Fruit fly (Drosophila melanogaster) whole organism, embryonic: Measurements from ENCODE around the gene CG4733.

Source experiments
- B-H2 ChIP-seq: fragments of 200-800 bp; sonication (Bioruptor generic); optimal IDR thresholded peaks from 2 replicates; lab custom pipeline; 2018; ENCODE audit warnings: missing biosample characterization, mild to moderate bottlenecking, missing genetic modification characterization
- CG10543 ChIP-seq: fragments of 200-800 bp; sonication (Bioruptor generic); optimal IDR thresholded peaks from 3 replicates; lab custom pipeline; 2017; ENCODE audit warnings: missing biosample characterization, mild to moderate bottlenecking, missing genetic modification characterization, moderate library complexity
- CG11695 ChIP-seq: fragments of 200-800 bp; sonication (Bioruptor generic); IDR thresholded peaks from 3 replicates; pipeline ENCODE4 v1.3.6; 2022; ENCODE audit warnings: missing biosample characterization, missing genetic modification characterization
- CG13287 ChIP-seq: fragments of 200-800 bp; sonication (Bioruptor generic); IDR thresholded peaks from 2 replicates; pipeline ENCODE4 v1.3.6; 2022; ENCODE audit warnings: missing biosample characterization, missing genetic modification characterization; ENCODE audit not compliant: partially characterized antibody
- CG1602 ChIP-seq: fragments of 200-800 bp; sonication (Bioruptor generic); optimal IDR thresholded peaks from 3 replicates; lab custom pipeline; 2016; ENCODE audit warnings: missing biosample characterization, missing genetic modification characterization
- CG17361 ChIP-seq: fragments of 200-800 bp; sonication (Bioruptor generic); IDR thresholded peaks from 3 replicates; pipeline ENCODE4 v1.3.6; 2022; ENCODE audit warnings: missing biosample characterization, missing genetic modification characterization
- CG17385 ChIP-seq: fragments of 200-800 bp; sonication (Bioruptor generic); optimal IDR thresholded peaks from 3 replicates; lab custom pipeline; 2018; ENCODE audit warnings: missing biosample characterization, mild to moderate bottlenecking, missing genetic modification characterization
- CG2116 ChIP-seq: fragments of 200-800 bp; sonication (Bioruptor generic); optimal IDR thresholded peaks from 3 replicates; lab custom pipeline; 2018; ENCODE audit warnings: missing biosample characterization, mild to moderate bottlenecking, missing genetic modification characterization
- CG2120 ChIP-seq: fragments of 200-800 bp; sonication (Bioruptor generic); optimal IDR thresholded peaks from 3 replicates; lab custom pipeline; 2016; ENCODE audit warnings: missing biosample characterization, missing genetic modification characterization
- CG30020 ChIP-seq: fragments of 200-800 bp; optimal IDR thresholded peaks from 2 replicates; lab custom pipeline; 2019; ENCODE audit warnings: missing biosample characterization, mild to moderate bottlenecking, missing genetic modification characterization, moderate library complexity
- CG3163 ChIP-seq: fragments of 200-800 bp; sonication (Bioruptor generic); optimal IDR thresholded peaks from 3 replicates; lab custom pipeline; 2016; ENCODE audit warnings: missing biosample characterization, missing genetic modification characterization
- CG33557 ChIP-seq: fragments of 200-800 bp; sonication (Bioruptor generic); optimal IDR thresholded peaks from 2 replicates; lab custom pipeline; 2019; ENCODE audit warnings: missing biosample characterization, mild to moderate bottlenecking, missing genetic modification characterization, moderate library complexity
- CG3838 ChIP-seq: fragments of 200-800 bp; sonication (Bioruptor generic); optimal IDR thresholded peaks from 3 replicates; lab custom pipeline; 2016; ENCODE audit warnings: missing biosample characterization, missing genetic modification characterization
- CG43689 ChIP-seq: fragments of 200-800 bp; sonication (Bioruptor generic); IDR thresholded peaks from 2 replicates; pipeline ENCODE4 v1.3.6; 2022; ENCODE audit warnings: missing biosample characterization, missing genetic modification characterization
- CG5953 ChIP-seq: fragments of 200-800 bp; sonication (Bioruptor generic); IDR thresholded peaks from 2 replicates; pipeline ENCODE4 v1.3.6; 2022; ENCODE audit warnings: missing biosample characterization, missing genetic modification characterization
- CG6175 ChIP-seq: fragments of 200-800 bp; sonication (Bioruptor generic); IDR thresholded peaks from 3 replicates; pipeline ENCODE4 v1.3.6; 2022; ENCODE audit warnings: missing biosample characterization, missing genetic modification characterization
- CG6813 ChIP-seq: fragments of 200-800 bp; sonication (Bioruptor generic); optimal IDR thresholded peaks from 2 replicates; lab custom pipeline; 2017; ENCODE audit warnings: missing biosample characterization, missing genetic modification characterization, mild to moderate bottlenecking, moderate library complexity, missing genetic modification reagents
- CG6854 ChIP-seq: fragments of 200-800 bp; sonication (Bioruptor generic); optimal IDR thresholded peaks from 3 replicates; lab custom pipeline; 2017; ENCODE audit warnings: missing biosample characterization, mild to moderate bottlenecking, missing genetic modification characterization
- CrebB ChIP-seq: fragments of 200-800 bp; sonication (Bioruptor generic); optimal IDR thresholded peaks from 3 replicates; lab custom pipeline; 2018; ENCODE audit warnings: missing biosample characterization, mild to moderate bottlenecking, missing genetic modification characterization
- Deaf1 ChIP-seq: fragments of 200-800 bp; optimal IDR thresholded peaks from 3 replicates; lab custom pipeline; 2019; ENCODE audit warnings: missing biosample characterization, mild to moderate bottlenecking, missing genetic modification characterization, moderate library complexity
- Dll ChIP-seq: fragments of 200-800 bp; sonication (Bioruptor generic); IDR thresholded peaks from 4 replicates; pipeline ENCODE4 v1.3.6; 2022; ENCODE audit warnings: missing biosample characterization, missing genetic modification characterization; ENCODE audit not compliant: partially characterized antibody
- Dref ChIP-seq: fragments of 200-800 bp; sonication (Bioruptor generic); IDR thresholded peaks from 2 replicates; pipeline ENCODE4 v1.3.6; 2022; ENCODE audit warnings: missing biosample characterization, missing genetic modification characterization
- Gsc ChIP-seq: fragments of 200-800 bp; sonication (Bioruptor generic); IDR thresholded peaks from 2 replicates; pipeline ENCODE4 v1.3.6; 2022; ENCODE audit warnings: missing biosample characterization, missing genetic modification characterization
- HHEX ChIP-seq: fragments of 200-800 bp; sonication (Bioruptor generic); optimal IDR thresholded peaks from 3 replicates; lab custom pipeline; 2017; ENCODE audit warnings: missing biosample characterization, mild to moderate bottlenecking, missing genetic modification characterization, missing genetic modification reagents
- Hr39 ChIP-seq: fragments of >200 bp; optimal IDR thresholded peaks from 2 replicates; lab custom pipeline; 2017
- Hr51 ChIP-seq, 2 experiments: fragments of 200-800 bp; sonication (Bioruptor generic); optimal IDR thresholded peaks; 2 replicates in 1 of 2; 3 replicates in 1 of 2; lab custom pipeline; 2016 to 2018; ENCODE audit warnings: missing biosample characterization in 2 of 2, missing genetic modification characterization in 2 of 2, mild to moderate bottlenecking in 1 of 2, moderate library complexity in 1 of 2
- Med ChIP-seq: fragments of 200-800 bp; sonication (Bioruptor generic); peaks from one replicate; lab custom pipeline; 2016; ENCODE audit warnings: missing biosample characterization, missing genetic modification characterization, mild to moderate bottlenecking, inconsistent platforms, moderate library complexity
- Scr ChIP-seq: fragments of 200-800 bp; sonication (Bioruptor generic); IDR thresholded peaks from 2 replicates; pipeline ENCODE4 v1.3.6; 2022; ENCODE audit warnings: missing biosample characterization, missing genetic modification characterization; ENCODE audit not compliant: partially characterized antibody
- Sox100B ChIP-seq: fragments of 200-800 bp; sonication (Bioruptor generic); optimal IDR thresholded peaks from 3 replicates; lab custom pipeline; 2018; ENCODE audit warnings: missing biosample characterization, mild to moderate bottlenecking, missing genetic modification characterization
- Sry-δ ChIP-seq: fragments of 200-800 bp; sonication (Bioruptor generic); optimal IDR thresholded peaks from 2 replicates; lab custom pipeline; 2016; ENCODE audit warnings: missing biosample characterization, missing genetic modification characterization
- Stat92E ChIP-seq, 3 experiments: fragments of >200 bp in 2 of 3; fragments of 200-800 bp in 1 of 3; sonication (Bioruptor generic) in 1 of 3; optimal IDR thresholded peaks; 2 replicates each; lab custom pipeline; 2017 to 2019; ENCODE audit warnings: missing biosample characterization in 3 of 3, missing genetic modification characterization in 3 of 3, mild to moderate bottlenecking in 1 of 3, moderate library complexity in 1 of 3
- Taf1 ChIP-seq: fragments of 200-800 bp; sonication (Bioruptor generic); IDR thresholded peaks from 2 replicates; pipeline ENCODE4 v1.3.6; 2022; ENCODE audit warnings: missing biosample characterization, missing genetic modification characterization
- ac ChIP-seq: fragments of 200-800 bp; sonication (Bioruptor generic); optimal IDR thresholded peaks from 3 replicates; lab custom pipeline; 2017; ENCODE audit warnings: missing biosample characterization, mild to moderate bottlenecking, missing genetic modification characterization
- al ChIP-seq: fragments of 200-800 bp; sonication (Bioruptor generic); IDR thresholded peaks from 2 replicates; pipeline ENCODE4 v1.3.6; 2022; ENCODE audit warnings: missing biosample characterization, missing genetic modification characterization
- ase ChIP-seq: fragments of 200-800 bp; sonication (Bioruptor generic); IDR thresholded peaks from 3 replicates; pipeline ENCODE4 v1.3.6; 2022; ENCODE audit warnings: missing biosample characterization, missing genetic modification characterization
- ash1 ChIP-seq: fragments of 200-800 bp; sonication (Bioruptor generic); optimal IDR thresholded peaks from 2 replicates; lab custom pipeline; 2018; ENCODE audit warnings: missing biosample characterization, mild to moderate bottlenecking, missing genetic modification characterization
- chm ChIP-seq: fragments of 200-800 bp; sonication (Bioruptor generic); IDR thresholded peaks from 2 replicates; pipeline ENCODE4 v1.3.6; 2022; ENCODE audit warnings: missing biosample characterization, missing genetic modification characterization
- corto ChIP-seq: fragments of 200-800 bp; sonication (Bioruptor generic); optimal IDR thresholded peaks from 2 replicates; lab custom pipeline; 2016; ENCODE audit warnings: missing biosample characterization, mild to moderate bottlenecking, missing genetic modification characterization, moderate library complexity
- en ChIP-seq: fragments of 200-800 bp; sonication (Bioruptor generic); optimal IDR thresholded peaks from 2 replicates; lab custom pipeline; 2016; ENCODE audit warnings: missing biosample characterization, missing genetic modification characterization
- fru ChIP-seq: fragments of >200 bp; optimal IDR thresholded peaks from 2 replicates; lab custom pipeline; 2017
- gsb-n ChIP-seq: fragments of 200-800 bp; sonication (Bioruptor generic); optimal IDR thresholded peaks from 3 replicates; lab custom pipeline; 2018; ENCODE audit warnings: missing biosample characterization, mild to moderate bottlenecking, missing genetic modification characterization
- ham ChIP-seq: fragments of 200-800 bp; sonication (Bioruptor generic); IDR thresholded peaks from 2 replicates; pipeline ENCODE4 v1.3.6; 2022; ENCODE audit warnings: missing biosample characterization, missing genetic modification characterization
- oc ChIP-seq: fragments of 200-800 bp; sonication (Bioruptor generic); optimal IDR thresholded peaks from 2 replicates; lab custom pipeline; 2018; ENCODE audit warnings: missing biosample characterization, mild to moderate bottlenecking, missing genetic modification characterization, moderate library complexity
- odd ChIP-seq: fragments of 200-800 bp; sonication (Bioruptor generic); optimal IDR thresholded peaks from 2 replicates; lab custom pipeline; 2017; ENCODE audit warnings: missing biosample characterization, mild to moderate bottlenecking, missing genetic modification characterization
- pan ChIP-seq, 4 experiments: fragments of >200 bp in 3 of 4; fragments of 200-800 bp in 1 of 4; sonication (Bioruptor generic) in 1 of 4; optimal IDR thresholded peaks in 3 of 4; IDR thresholded peaks in 1 of 4; 2 replicates each; pipeline versions ENCODE4 v1.3.6 to Lab custom; 2017 to 2022; ENCODE audit warnings: missing biosample characterization in 2 of 4, missing genetic modification characterization in 2 of 4, mixed read lengths in 1 of 4
- pum ChIP-seq: fragments of 200-800 bp; sonication (Bioruptor generic); optimal IDR thresholded peaks from 2 replicates; lab custom pipeline; 2016; ENCODE audit warnings: missing biosample characterization, missing genetic modification characterization
- rib ChIP-seq: fragments of 200-800 bp; sonication (Bioruptor generic); IDR thresholded peaks from 2 replicates; pipeline ENCODE4 v1.3.6; 2022; ENCODE audit warnings: missing biosample characterization, missing genetic modification characterization
- vnd ChIP-seq: fragments of 200-800 bp; sonication (Bioruptor generic); IDR thresholded peaks from 3 replicates; pipeline ENCODE4 v1.3.6; 2022; ENCODE audit warnings: missing biosample characterization, missing genetic modification characterization; ENCODE audit not compliant: partially characterized antibody
- zfh1 ChIP-seq: fragments of 200-800 bp; sonication (Bioruptor generic); IDR thresholded peaks from 3 replicates; pipeline ENCODE4 v1.3.6; 2022; ENCODE audit warnings: missing biosample characterization, missing genetic modification characterization

The CG4733 gene

DNA sequence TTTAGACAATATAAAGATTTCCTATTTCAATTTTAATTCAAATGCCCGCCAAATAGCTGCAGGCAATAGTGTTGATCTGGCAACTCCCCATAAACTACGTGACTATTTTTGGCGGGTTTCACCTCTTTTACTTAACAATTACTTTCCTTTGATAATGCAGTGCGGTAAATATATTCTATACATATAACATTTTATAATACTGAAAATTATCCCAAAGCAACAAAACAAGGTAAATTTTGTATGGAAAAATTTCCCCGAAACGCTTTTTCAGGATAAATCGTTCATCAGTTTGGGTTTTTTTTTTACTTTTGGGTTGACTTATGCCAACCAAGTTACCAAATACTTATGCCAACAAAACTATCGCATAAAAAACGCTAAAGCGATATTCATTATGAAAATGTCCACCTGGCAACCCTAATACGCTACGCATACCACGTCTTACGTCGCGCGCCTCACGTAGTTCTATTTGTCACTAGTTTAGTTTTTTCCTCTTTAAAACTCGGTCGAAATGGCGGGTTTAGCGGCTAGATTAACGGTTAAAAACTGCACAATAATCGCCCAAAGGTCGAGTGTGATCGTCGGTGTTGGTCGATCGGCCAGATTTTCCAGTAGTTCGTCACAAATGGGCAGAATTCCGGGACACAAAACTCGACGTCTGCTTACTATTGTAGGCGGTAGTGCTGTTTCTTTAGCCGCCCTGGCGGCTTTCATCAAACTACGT is 43.5 kb upstream of the CG4733 start, which contains the start of gene MICU3:
TSS of gene MICU3 (plus strand) at position 442 of the 721 bp plus-strand sequence.
- TF ChIP-seq ham (GFP tag; lab: Robert Waterston, UW) (no peak), CG17361 (GFP tag; lab: Robert Waterston, UW) (peak; percentile 73; the same call in 2 of the 3 replicates), Hr39 (lab: Kevin White, UChicago) (no peak), zfh1 (GFP tag; lab: Robert Waterston, UW) (peak; percentile 72; the same call in 2 of the 3 replicates), CG30020 (tag; lab: Kevin White, UChicago) (no peak), Deaf1 (no peak), CG6813 (no peak), CG13287 (GFP tag; lab: Robert Waterston, UW) (peak; percentile 78; the same call in 1 of the 2 replicates), vnd (peak; percentile 57; the same call in 2 of the 3 replicates), CG6854 (GFP tag; lab: Kevin White, UChicago) (no peak), CG33557 (peak; percentile 19), CrebB (tag; lab: Kevin White, UChicago) (no peak), ac (GFP tag; lab: Kevin White, UChicago) (no peak), CG5953 (0 out of 2 replicates have a peak, but pooled peaks have one; percentile 13), CG11695 (no peak), CG1602 (GFP tag; lab: Kevin White, UChicago) (peak; percentile 79), Scr (peak; percentile 80), oc (tag; lab: Kevin White, UChicago) (no peak), Med (GFP tag; lab: Kevin White, UChicago) (peak; percentile 96), ase (0 out of 3 replicates have a peak, but pooled peaks have one; percentile 38), CG2116 (peak; percentile 53), pan (optimal IDR thresholded peaks at IDR 0.05; lab: Kevin White, UChicago) (no peak), pan (GFP tag; optimal IDR thresholded peaks at IDR 0.05 in 1 of 2, IDR thresholded peaks at IDR 0.05 in 1 of 2) (peak in 1 of 2 experiments; percentile 72), corto (no peak), HHEX (GFP tag; lab: Kevin White, UChicago) (peak; percentile 18), Taf1 (GFP tag; lab: Robert Waterston, UW) (peak; percentile 31; the same call in 1 of the 2 replicates), CG10543 (GFP tag; lab: Kevin White, UChicago) (peak; percentile 59), CG6175 (no peak), en (GFP tag; lab: Kevin White, UChicago) (no peak), pum (GFP tag; lab: Kevin White, UChicago) (peak; percentile 56), fru (lab: Kevin White, UChicago) (no peak), CG17385 (GFP tag; lab: Kevin White, UChicago) (peak; percentile 34), CG3163 (GFP tag; lab: Kevin White, UChicago) (no peak), chm (GFP tag; lab: Robert Waterston, UW) (peak; percentile 71; the same call in 1 of the 2 replicates), Hr51 (GFP tag; optimal IDR thresholded peaks at IDR 0.05; lab: Kevin White, UChicago) (peak in 1 of 2 experiments; percentile 77), Sox100B (GFP tag; lab: Kevin White, UChicago) (peak; percentile 51), CG3838 (GFP tag; lab: Kevin White, UChicago) (peak; percentile 13), rib (GFP tag; lab: Robert Waterston, UW) (0 out of 2 replicates have a peak, but pooled peaks have one; percentile 13), Gsc (GFP tag; lab: Robert Waterston, UW) (no peak), gsb-n (tag; lab: Kevin White, UChicago) (peak; percentile 6), Stat92E (GFP tag; optimal IDR thresholded peaks at IDR 0.05; lab: Kevin White, UChicago) (no peak), Dll (GFP tag; lab: Robert Waterston, UW) (peak; percentile 89), Dref (no peak), Sry-δ (GFP tag; lab: Kevin White, UChicago) (peak; percentile 49), CG43689 (GFP tag; lab: Robert Waterston, UW) (no peak), ash1 (no peak), al (GFP tag; lab: Robert Waterston, UW) (peak; percentile 67), CG2120 (GFP tag; lab: Kevin White, UChicago) (peak; percentile 86), odd (GFP tag; lab: Kevin White, UChicago) (no peak), B-H2 (no peak)
